Worm (Caenorhabditis elegans) whole organism, late embryonic: ENCODE data around the gene str-57.

Experiments used
- C08G9.2 ChIP-seq: sonication (generic microtip); optimal IDR thresholded peaks from 2 replicates; lab custom pipeline; 2016; ENCODE audit warnings: mild to moderate bottlenecking, missing genetic modification characterization, moderate library complexity, missing compliant biosample characterization
- F13H6.1 ChIP-seq: sonication (generic microtip); optimal IDR thresholded peaks from 2 replicates; lab custom pipeline; 2016; ENCODE audit warnings: missing genetic modification characterization, missing compliant biosample characterization
- K09A11.1 ChIP-seq: sonication (generic microtip); optimal IDR thresholded peaks from 2 replicates; lab custom pipeline; 2017; ENCODE audit warnings: antibody characterized with exemption, mild to moderate bottlenecking, missing genetic modification characterization, missing compliant biosample characterization; ENCODE audit not compliant: insufficient read depth
- T23F11.4 ChIP-seq: fragments of 200-800 bp; sonication (Bioruptor generic); optimal IDR thresholded peaks from 2 replicates; lab custom pipeline; 2018; ENCODE audit warnings: mild to moderate bottlenecking, missing genetic modification characterization, missing compliant biosample characterization
- Y22D7AL.16 ChIP-seq: sonication (generic microtip); optimal IDR thresholded peaks from 2 replicates; lab custom pipeline; 2016; ENCODE audit warnings: missing genetic modification characterization, missing compliant biosample characterization
- ceh-18 ChIP-seq: sonication (generic microtip); optimal IDR thresholded peaks from 2 replicates; lab custom pipeline; 2016; ENCODE audit warnings: missing genetic modification characterization, missing compliant biosample characterization
- ceh-19 ChIP-seq: fragments of 200-800 bp; sonication (Bioruptor generic); optimal IDR thresholded peaks from 2 replicates; lab custom pipeline; 2018; ENCODE audit warnings: mild to moderate bottlenecking, missing genetic modification characterization, missing compliant biosample characterization
- ceh-22 ChIP-seq: sonication (generic microtip); optimal IDR thresholded peaks from 2 replicates; lab custom pipeline; 2017; ENCODE audit warnings: missing biosample characterization, missing genetic modification characterization
- ceh-6 ChIP-seq: fragments of 200-800 bp; sonication (Bioruptor generic); optimal IDR thresholded peaks from 2 replicates; lab custom pipeline; 2018; ENCODE audit warnings: mild to moderate bottlenecking, missing genetic modification characterization, missing compliant biosample characterization
- dve-1 ChIP-seq: sonication (generic microtip); optimal IDR thresholded peaks from 2 replicates; lab custom pipeline; 2017; ENCODE audit warnings: antibody characterized with exemption, mild to moderate bottlenecking, missing genetic modification characterization, missing compliant biosample characterization
- elt-2 ChIP-seq: sonication (generic microtip); optimal IDR thresholded peaks from 2 replicates; lab custom pipeline; 2016; ENCODE audit warnings: missing genetic modification reagents, missing genetic modification characterization, missing compliant biosample characterization
- eyg-1 ChIP-seq: sonication (generic microtip); optimal IDR thresholded peaks from 2 replicates; lab custom pipeline; 2016; ENCODE audit warnings: missing genotype, missing genetic modification characterization, missing compliant biosample characterization
- fkh-10 ChIP-seq: fragments of 150-350 bp; optimal IDR thresholded peaks from 2 replicates; lab custom pipeline; 2014; ENCODE audit warnings: missing biosample characterization, missing genetic modification reagents, missing genetic modification characterization
- gmeb-2 ChIP-seq: sonication (generic microtip); optimal IDR thresholded peaks from 2 replicates; lab custom pipeline; 2016; ENCODE audit warnings: missing genetic modification characterization, inconsistent platforms, missing compliant biosample characterization
- hlh-13 ChIP-seq: fragments of 200-800 bp; sonication (Bioruptor generic); optimal IDR thresholded peaks from 2 replicates; lab custom pipeline; 2018; ENCODE audit warnings: mild to moderate bottlenecking, missing genetic modification characterization, missing compliant biosample characterization
- hlh-15 ChIP-seq: sonication (generic microtip); optimal IDR thresholded peaks from 2 replicates; lab custom pipeline; 2016; ENCODE audit warnings: missing genetic modification characterization, missing compliant biosample characterization
- hlh-8 ChIP-seq: sonication (generic microtip); optimal IDR thresholded peaks from 2 replicates; lab custom pipeline; 2016; ENCODE audit warnings: missing genotype, missing genetic modification characterization, missing compliant biosample characterization
- lim-6 ChIP-seq: sonication (generic microtip); optimal IDR thresholded peaks from 2 replicates; lab custom pipeline; 2016; ENCODE audit warnings: missing genetic modification characterization, missing compliant biosample characterization
- madf-2 ChIP-seq: sonication (generic microtip); optimal IDR thresholded peaks from 2 replicates; lab custom pipeline; 2017; ENCODE audit warnings: missing genetic modification characterization, missing compliant biosample characterization
- nfya-1 ChIP-seq: sonication (generic microtip); optimal IDR thresholded peaks from 2 replicates; lab custom pipeline; 2017; ENCODE audit warnings: missing genetic modification characterization, mild to moderate bottlenecking, missing compliant biosample characterization, antibody characterized with exemption, moderate library complexity
- nhr-11 ChIP-seq: fragments of 150-350 bp; optimal IDR thresholded peaks from 2 replicates; lab custom pipeline; 2014; ENCODE audit warnings: missing biosample characterization, missing genetic modification characterization
- nhr-232 ChIP-seq: sonication (generic microtip); optimal IDR thresholded peaks from 2 replicates; lab custom pipeline; 2016; ENCODE audit warnings: missing genetic modification characterization, missing compliant biosample characterization
- pag-3 ChIP-seq: sonication (generic microtip); optimal IDR thresholded peaks from 2 replicates; lab custom pipeline; 2016; ENCODE audit warnings: missing compliant biosample characterization, missing genetic modification characterization, borderline replicate concordance
- pha-4 ChIP-seq: fragments of 150-350 bp; optimal IDR thresholded peaks from 2 replicates; lab custom pipeline; 2018; ENCODE audit warnings: missing biosample characterization, missing genetic modification reagents, missing genetic modification characterization
- pqm-1 ChIP-seq: sonication (generic microtip); optimal IDR thresholded peaks from 2 replicates; lab custom pipeline; 2016; ENCODE audit warnings: missing genetic modification characterization, missing compliant biosample characterization
- pros-1 ChIP-seq: fragments of 150-350 bp; optimal IDR thresholded peaks from 2 replicates; lab custom pipeline; 2014; ENCODE audit warnings: missing biosample characterization, missing genetic modification reagents, missing genetic modification characterization
- rnt-1 ChIP-seq: sonication (generic microtip); optimal IDR thresholded peaks from 2 replicates; lab custom pipeline; 2016; ENCODE audit warnings: missing genetic modification characterization, missing compliant biosample characterization
- sdc-2 ChIP-seq: sonication (generic microtip); optimal IDR thresholded peaks from 2 replicates; lab custom pipeline; 2016; ENCODE audit warnings: missing genotype, missing genetic modification characterization, missing compliant biosample characterization
- sox-4 ChIP-seq: sonication (generic microtip); optimal IDR thresholded peaks from 2 replicates; lab custom pipeline; 2017; ENCODE audit warnings: mild to moderate bottlenecking, missing genetic modification characterization, inconsistent platforms, missing compliant biosample characterization
- ttx-3 ChIP-seq: sonication (generic microtip); optimal IDR thresholded peaks from 2 replicates; lab custom pipeline; 2016; ENCODE audit warnings: missing genetic modification reagents, missing genetic modification characterization, missing compliant biosample characterization
- unc-3 ChIP-seq, 2 experiments: fragments of 200-800 bp in 1 of 2; sonication (Bioruptor generic) in 1 of 2; sonication (generic microtip) in 1 of 2; conservative IDR thresholded peaks in 1 of 2; optimal IDR thresholded peaks in 1 of 2; 2 replicates each; pipeline versions ENCODE4 v1.3.6 to Lab custom; 2016 to 2022; ENCODE audit warnings: missing compliant biosample characterization in 2 of 2, missing genetic modification characterization in 2 of 2, missing genetic modification reagents in 1 of 2
- unc-42 ChIP-seq: sonication (generic microtip); optimal IDR thresholded peaks from 2 replicates; lab custom pipeline; 2016; ENCODE audit warnings: missing genotype, missing genetic modification characterization, missing compliant biosample characterization
- unc-55 ChIP-seq: sonication (generic microtip); optimal IDR thresholded peaks from 2 replicates; lab custom pipeline; 2017; ENCODE audit warnings: missing biosample characterization, missing genetic modification reagents, missing genetic modification characterization
- zip-5 ChIP-seq: sonication (generic microtip); optimal IDR thresholded peaks from 2 replicates; lab custom pipeline; 2016; ENCODE audit warnings: missing genetic modification characterization, missing compliant biosample characterization
- ztf-16 ChIP-seq: sonication (generic microtip); optimal IDR thresholded peaks from 2 replicates; lab custom pipeline; 2017; ENCODE audit warnings: missing genetic modification characterization, missing compliant biosample characterization

The str-57 gene

ce11 chrV:15829907-15830306 lies 40.5 kb upstream of the str-57 start, which contains the start of gene srbc-55:
srbc-55 (minus strand) TSS chrV:15830007.
- TF ChIP-seq pha-4 (tag; lab: Kevin White, UChicago): no peak
- TF ChIP-seq ceh-19 (GFP tag; lab: Kevin White, UChicago): no peak
- no peak for TF ChIP-seq ztf-16 (tag; lab: Kevin White, UChicago)
- TF ChIP-seq eyg-1 (tag; lab: Kevin White, UChicago): no peak
- TF ChIP-seq unc-3 (GFP tag; conservative IDR thresholded peaks at IDR 0.05; lab: Robert Waterston, UW): no peak
- TF ChIP-seq unc-3 (tag; optimal IDR thresholded peaks at IDR 0.05; lab: Kevin White, UChicago): no peak
- no peak for TF ChIP-seq C08G9.2
- no peak for TF ChIP-seq nhr-232 (tag; lab: Kevin White, UChicago)
- TF ChIP-seq nhr-11 (tag; lab: Kevin White, UChicago): no peak
- no peak for TF ChIP-seq dve-1
- TF ChIP-seq hlh-15: no peak
- no peak for TF ChIP-seq ceh-18
- TF ChIP-seq Y22D7AL.16 (tag; lab: Kevin White, UChicago): no peak
- no peak for TF ChIP-seq ceh-22 (tag; lab: Kevin White, UChicago)
- TF ChIP-seq ceh-6 (GFP tag; lab: Kevin White, UChicago): no peak

ce11 chrV:15831586-15831985 lies 38.9 kb upstream of the str-57 start, which contains the start of gene srbc-56:
srbc-56 (minus strand) TSS chrV:15831686.
- TF ChIP-seq zip-5 (tag; lab: Kevin White, UChicago): no peak
- TF ChIP-seq pros-1: no peak
- TF ChIP-seq sox-4 (tag; lab: Kevin White, UChicago): no peak
- no peak for TF ChIP-seq hlh-8
- TF ChIP-seq F13H6.1: no peak
- no peak for TF ChIP-seq madf-2
- no peak for TF ChIP-seq pqm-1 (tag; lab: Kevin White, UChicago)
- TF ChIP-seq fkh-10 (GFP tag; lab: Kevin White, UChicago): no peak
- TF ChIP-seq unc-42 (tag; lab: Kevin White, UChicago): no peak

- no peak for TF ChIP-seq sdc-2 (tag; lab: Kevin White, UChicago)
- no peak for TF ChIP-seq T23F11.4 (GFP tag; lab: Kevin White, UChicago)
- TF ChIP-seq lim-6 (tag; lab: Kevin White, UChicago): no peak
- TF ChIP-seq F13H6.1: no peak
- no peak for TF ChIP-seq gmeb-2 (tag; lab: Kevin White, UChicago)
Observed at ce11 chrV:15833622-15834021, 36.8 kb upstream of the str-57 start, which contains the start of gene srbc-54. srbc-54 (minus strand) TSS chrV:15833722.

- TF ChIP-seq hlh-13: no peak
- TF ChIP-seq nhr-11 (tag; lab: Kevin White, UChicago): no peak
- no peak for TF ChIP-seq elt-2
- TF ChIP-seq Y22D7AL.16 (tag; lab: Kevin White, UChicago): no peak
- TF ChIP-seq ceh-18: no peak
- TF ChIP-seq hlh-15: no peak
- no peak for TF ChIP-seq nfya-1 (tag; lab: Kevin White, UChicago)
- TF ChIP-seq K09A11.1 (tag; lab: Kevin White, UChicago): no peak
- no peak for TF ChIP-seq eyg-1 (tag; lab: Kevin White, UChicago)
- TF ChIP-seq pag-3: no peak
- no peak for TF ChIP-seq unc-55 (GFP tag; lab: Kevin White, UChicago)
- TF ChIP-seq ttx-3 (tag; lab: Kevin White, UChicago): no peak
- TF ChIP-seq rnt-1 (tag; lab: Kevin White, UChicago): no peak
Observed at ce11 chrV:15841095-15841494, 29.4 kb upstream of the str-57 start, which contains the start of gene srh-149. srh-149 (minus strand) TSS chrV:15841195.
